Worm (Caenorhabditis elegans) whole organism, L2 larva: ENCODE results near the gene lipl-6.

ENCODE experiments used
- egl-27 ChIP-seq: sonication (generic microtip); optimal IDR thresholded peaks from 3 replicates; lab custom pipeline; 2017; ENCODE audit warnings: missing biosample characterization, missing genetic modification reagents, missing genetic modification characterization
- mab-5 ChIP-seq: fragments of 150-350 bp; optimal IDR thresholded peaks from 2 replicates; lab custom pipeline; 2014; ENCODE audit warnings: missing biosample characterization, missing genetic modification characterization
- nhr-12 ChIP-seq: fragments of 150-350 bp; optimal IDR thresholded peaks from 2 replicates; lab custom pipeline; 2014; ENCODE audit warnings: missing biosample characterization, missing genetic modification characterization
- nhr-6 ChIP-seq: fragments of 150-350 bp; optimal IDR thresholded peaks from 2 replicates; lab custom pipeline; 2014; ENCODE audit warnings: missing biosample characterization, missing genetic modification characterization
- nhr-77 ChIP-seq: fragments of 150-350 bp; optimal IDR thresholded peaks from 2 replicates; lab custom pipeline; 2014; ENCODE audit warnings: missing biosample characterization, missing genetic modification characterization
- skn-1 ChIP-seq: sonication (generic microtip); optimal IDR thresholded peaks from 2 replicates; lab custom pipeline; 2017; ENCODE audit warnings: missing biosample characterization, missing genetic modification characterization
- unc-62 ChIP-seq: fragments of 150-350 bp; optimal IDR thresholded peaks from 2 replicates; lab custom pipeline; 2014; ENCODE audit warnings: missing biosample characterization, missing genetic modification reagents, missing genetic modification characterization
- ztf-4 ChIP-seq: fragments of 150-350 bp; optimal IDR thresholded peaks from 2 replicates; lab custom pipeline; 2014; ENCODE audit warnings: missing biosample characterization, missing genetic modification characterization

- no peak for TF ChIP-seq nhr-6 (tag; lab: Kevin White, UChicago)
- TF ChIP-seq mab-5 (tag; lab: Kevin White, UChicago) = no peak
- TF ChIP-seq egl-27 = no peak
- TF ChIP-seq nhr-12 (tag; lab: Kevin White, UChicago) = no peak
- TF ChIP-seq unc-62 (GFP tag; lab: Kevin White, UChicago) = no peak
- TF ChIP-seq ztf-4 = no peak
- no peak for TF ChIP-seq nhr-77
- no peak for TF ChIP-seq skn-1 (tag; lab: Kevin White, UChicago)
Measured at ce11 chrV:6935878-6936277, 1.8 kb upstream of the lipl-6 start, which contains the start of gene Y57E12B.10.
